Worm (Caenorhabditis elegans) whole organism, L4 larva: ENCODE measurements around the gene let-767.

Experiments
- F10B5.3 ChIP-seq: sonication (generic microtip); optimal IDR thresholded peaks from 2 replicates; lab custom pipeline; 2016; ENCODE audit warnings: mild to moderate bottlenecking, missing genetic modification characterization, missing compliant biosample characterization
- F37D6.2 ChIP-seq: sonication (generic microtip); optimal IDR thresholded peaks from 2 replicates; lab custom pipeline; 2016; ENCODE audit warnings: mild to moderate bottlenecking, missing genetic modification characterization, missing compliant biosample characterization
- F44E2.7 ChIP-seq: fragments of 200-800 bp; sonication (Bioruptor generic); IDR thresholded peaks from 2 replicates; pipeline ENCODE4 v2.1.2; 2022; ENCODE audit warnings: missing genetic modification characterization, missing compliant biosample characterization
- T26A8.4 ChIP-seq: fragments of 200-800 bp; sonication (Bioruptor generic); IDR thresholded peaks from 2 replicates; pipeline ENCODE4 v1.3.6; 2022; ENCODE audit warnings: missing genetic modification characterization, missing compliant biosample characterization
- Y48G9A.11 ChIP-seq: fragments of 200-800 bp; sonication (Bioruptor generic); IDR thresholded peaks from 2 replicates; pipeline ENCODE4 v1.3.6; 2022; ENCODE audit warnings: missing genetic modification reagents, missing genetic modification characterization, missing compliant biosample characterization
- Y5F2A.4 ChIP-seq: fragments of 200-800 bp; sonication (Bioruptor generic); optimal IDR thresholded peaks from 2 replicates; lab custom pipeline; 2018; ENCODE audit warnings: mild to moderate bottlenecking, missing genetic modification characterization, missing compliant biosample characterization
- ZK337.2 ChIP-seq: fragments of 200-800 bp; sonication (Bioruptor generic); IDR thresholded peaks from 2 replicates; pipeline ENCODE4 v1.3.6; 2022; ENCODE audit warnings: missing genetic modification reagents, missing genetic modification characterization, missing compliant biosample characterization
- ZK546.5 ChIP-seq, 2 experiments: sonication (generic microtip); optimal IDR thresholded peaks; 2 replicates each; lab custom pipeline; 2017; ENCODE audit warnings: missing biosample characterization in 2 of 2, missing genetic modification characterization in 2 of 2
- aha-1 ChIP-seq: fragments of 150-350 bp; peaks from one replicate; lab custom pipeline; 2014; ENCODE audit warnings: missing biosample characterization, missing genetic modification characterization
- aly-2 ChIP-seq: sonication (generic microtip); optimal IDR thresholded peaks from 2 replicates; lab custom pipeline; 2018; ENCODE audit warnings: missing biosample characterization, missing genetic modification characterization
- ama-1 ChIP-seq: fragments of 150-350 bp; optimal IDR thresholded peaks from 2 replicates; lab custom pipeline; 2014; ENCODE audit warnings: inconsistent platforms, mixed read lengths
- arid-1 ChIP-seq: fragments of 200-800 bp; sonication (Bioruptor generic); conservative IDR thresholded peaks from 2 replicates; pipeline ENCODE4 v1.3.6; 2022; ENCODE audit warnings: missing genetic modification reagents, missing genetic modification characterization, missing compliant biosample characterization
- ceh-20 ChIP-seq: fragments of 200-800 bp; sonication (Bioruptor generic); IDR thresholded peaks from 2 replicates; pipeline ENCODE4 v1.3.6; 2022; ENCODE audit warnings: missing genetic modification reagents, missing genetic modification characterization, missing compliant biosample characterization
- ceh-62 ChIP-seq: sonication (generic microtip); optimal IDR thresholded peaks from 2 replicates; lab custom pipeline; 2017; ENCODE audit warnings: missing biosample characterization, missing genetic modification characterization
- cey-2 ChIP-seq: sonication (generic microtip); optimal IDR thresholded peaks from 3 replicates; lab custom pipeline; 2017; ENCODE audit warnings: missing genetic modification characterization, mild to moderate bottlenecking, missing compliant biosample characterization, antibody characterized with exemption, borderline replicate concordance; ENCODE audit not compliant: insufficient read depth
- daf-16 ChIP-seq, 3 experiments: sonication (generic microtip); optimal IDR thresholded peaks; 2 replicates each; lab custom pipeline; 2016 to 2017; ENCODE audit warnings: missing genetic modification characterization in 3 of 3, missing genetic modification reagents in 3 of 3, mild to moderate bottlenecking in 2 of 3, missing compliant biosample characterization in 2 of 3, missing biosample characterization in 1 of 3, moderate library complexity in 1 of 3
- daf-19 ChIP-seq: fragments of 200-800 bp; sonication (Bioruptor generic); conservative IDR thresholded peaks from 2 replicates; pipeline ENCODE4 v1.3.6; 2022; ENCODE audit warnings: missing genetic modification characterization, missing compliant biosample characterization
- daf-8 ChIP-seq: fragments of 200-800 bp; sonication (Bioruptor generic); IDR thresholded peaks from 2 replicates; pipeline ENCODE4 v1.3.6; 2022; ENCODE audit warnings: missing genetic modification characterization, missing compliant biosample characterization
- dpl-1 ChIP-seq: fragments of 150-350 bp; optimal IDR thresholded peaks from 2 replicates; lab custom pipeline; 2014; ENCODE audit warnings: missing biosample characterization, missing genetic modification reagents, missing genetic modification characterization
- egl-43 ChIP-seq: fragments of 200-800 bp; sonication (Bioruptor generic); IDR thresholded peaks from 2 replicates; pipeline ENCODE4 v1.3.6; 2022; ENCODE audit warnings: missing genetic modification reagents, missing genetic modification characterization, missing compliant biosample characterization
- fos-1 ChIP-seq: fragments of 150-350 bp; optimal IDR thresholded peaks from 2 replicates; lab custom pipeline; 2014; ENCODE audit warnings: missing biosample characterization, missing genetic modification characterization
- gei-8 ChIP-seq: fragments of 200-800 bp; sonication (Bioruptor generic); optimal IDR thresholded peaks from 2 replicates; lab custom pipeline; 2018; ENCODE audit warnings: mild to moderate bottlenecking, missing genetic modification characterization, missing compliant biosample characterization
- hif-1 ChIP-seq, 2 experiments: sonication (generic microtip); optimal IDR thresholded peaks; 2 replicates each; lab custom pipeline; 2016 to 2017; ENCODE audit warnings: missing compliant biosample characterization in 2 of 2, missing genetic modification characterization in 2 of 2, missing genetic modification reagents in 2 of 2, missing genotype in 2 of 2, mild to moderate bottlenecking in 1 of 2
- hlh-30 ChIP-seq: sonication (generic microtip); optimal IDR thresholded peaks from 2 replicates; lab custom pipeline; 2017; ENCODE audit warnings: antibody characterized with exemption, mild to moderate bottlenecking, missing genetic modification characterization, missing compliant biosample characterization; ENCODE audit not compliant: insufficient read depth
- hmg-1.1 ChIP-seq: fragments of 200-800 bp; sonication (Bioruptor generic); IDR thresholded peaks from 2 replicates; pipeline ENCODE4 v1.3.6; 2022; ENCODE audit warnings: missing genetic modification reagents, missing genetic modification characterization, missing compliant biosample characterization
- lin-1 ChIP-seq: fragments of 200-800 bp; sonication (Bioruptor generic); IDR thresholded peaks from 2 replicates; pipeline ENCODE4 v1.3.6; 2022; ENCODE audit warnings: missing genetic modification reagents, missing genetic modification characterization, missing compliant biosample characterization
- lin-15B ChIP-seq: fragments of 150-350 bp; sonication (generic microtip); optimal IDR thresholded peaks from 3 replicates; lab custom pipeline; 2014; ENCODE audit warnings: missing biosample characterization, missing genetic modification characterization
- lin-38 ChIP-seq: fragments of 200-800 bp; sonication (Bioruptor generic); IDR thresholded peaks from 2 replicates; pipeline ENCODE4 v1.3.6; 2022; ENCODE audit warnings: missing genetic modification reagents, missing genetic modification characterization, missing compliant biosample characterization
- lsy-2 ChIP-seq, 2 experiments: fragments of 150-350 bp in 1 of 2; sonication (generic microtip) in 1 of 2; optimal IDR thresholded peaks; 2 replicates each; lab custom pipeline; 2014 to 2017; ENCODE audit warnings: missing biosample characterization in 2 of 2, missing genetic modification characterization in 2 of 2
- madf-5 ChIP-seq, 2 experiments: fragments of 200-800 bp; sonication (Bioruptor generic); IDR thresholded peaks; 2 replicates each; pipeline ENCODE4 v1.3.6; 2022; ENCODE audit warnings: missing compliant biosample characterization in 2 of 2, missing genetic modification characterization in 2 of 2
- madf-9 ChIP-seq: fragments of 200-800 bp; sonication (Bioruptor generic); conservative IDR thresholded peaks from 2 replicates; pipeline ENCODE4 v1.3.6; 2022; ENCODE audit warnings: missing genetic modification reagents, missing genetic modification characterization, missing compliant biosample characterization
- mdl-1 ChIP-seq, 2 experiments: fragments of 150-350 bp in 1 of 2; sonication (generic microtip) in 1 of 2; optimal IDR thresholded peaks; 2 replicates each; lab custom pipeline; 2014 to 2017; ENCODE audit warnings: missing biosample characterization in 2 of 2, missing genetic modification characterization in 2 of 2
- mdt-29 ChIP-seq: fragments of 200-800 bp; sonication (Bioruptor generic); IDR thresholded peaks from 2 replicates; pipeline ENCODE4 v1.3.6; 2022; ENCODE audit warnings: missing genetic modification reagents, missing genetic modification characterization, missing compliant biosample characterization
- mep-1 ChIP-seq: fragments of 150-350 bp; sonication (generic microtip); optimal IDR thresholded peaks from 3 replicates; lab custom pipeline; 2014; ENCODE audit warnings: missing biosample characterization, missing genetic modification characterization
- mxl-2 ChIP-seq: fragments of 200-800 bp; sonication (Bioruptor generic); conservative IDR thresholded peaks from 2 replicates; pipeline ENCODE4 v1.3.6; 2022; ENCODE audit warnings: missing genetic modification reagents, missing genetic modification characterization, missing compliant biosample characterization
- nhr-28 ChIP-seq: fragments of 150-350 bp; optimal IDR thresholded peaks from 2 replicates; lab custom pipeline; 2014; ENCODE audit warnings: missing biosample characterization, missing genetic modification characterization
- nhr-42 ChIP-seq: fragments of 200-800 bp; sonication (Bioruptor generic); IDR thresholded peaks from 2 replicates; pipeline ENCODE4 v1.3.6; 2022; ENCODE audit warnings: missing genetic modification characterization, missing compliant biosample characterization
- nhr-48 ChIP-seq: sonication (generic microtip); optimal IDR thresholded peaks from 2 replicates; lab custom pipeline; 2016; ENCODE audit warnings: mild to moderate bottlenecking, missing genetic modification characterization, missing compliant biosample characterization
- nhr-76 ChIP-seq: fragments of 150-350 bp; optimal IDR thresholded peaks from 2 replicates; lab custom pipeline; 2014; ENCODE audit warnings: missing biosample characterization, missing genetic modification characterization
- php-3 ChIP-seq: fragments of 200-800 bp; sonication (Bioruptor generic); IDR thresholded peaks from 2 replicates; pipeline ENCODE4 v1.3.6; 2022; ENCODE audit warnings: missing genetic modification reagents, missing genetic modification characterization, missing compliant biosample characterization
- sdz-12 ChIP-seq: fragments of 200-800 bp; sonication (Bioruptor generic); optimal IDR thresholded peaks from 2 replicates; lab custom pipeline; 2018; ENCODE audit warnings: mild to moderate bottlenecking, missing genetic modification characterization, missing compliant biosample characterization
- skn-1 ChIP-seq: fragments of 150-350 bp; optimal IDR thresholded peaks from 2 replicates; lab custom pipeline; 2014; ENCODE audit warnings: missing biosample characterization, missing genetic modification characterization
- snpc-1.2 ChIP-seq: fragments of 200-800 bp; sonication (Bioruptor generic); IDR thresholded peaks from 2 replicates; pipeline ENCODE4 v1.3.6; 2022; ENCODE audit warnings: missing genetic modification reagents, missing genetic modification characterization, missing compliant biosample characterization
- snpc-4 ChIP-seq: fragments of 150-350 bp; optimal IDR thresholded peaks from 2 replicates; lab custom pipeline; 2014; ENCODE audit warnings: missing biosample characterization, missing genetic modification characterization
- spr-1 ChIP-seq: sonication (generic microtip); optimal IDR thresholded peaks from 2 replicates; lab custom pipeline; 2016; ENCODE audit warnings: mild to moderate bottlenecking, missing genetic modification characterization, missing compliant biosample characterization
- tag-97 ChIP-seq: fragments of 200-800 bp; sonication (Bioruptor generic); IDR thresholded peaks from 2 replicates; pipeline ENCODE4 v1.3.6; 2022; ENCODE audit warnings: missing genetic modification characterization, missing compliant biosample characterization
- unc-62 ChIP-seq, 3 experiments: fragments of 150-350 bp in 1 of 3; sonication (generic microtip); optimal IDR thresholded peaks in 2 of 3; peaks in 1 of 3; 1 replicate in 1 of 3; 2 replicates in 2 of 3; lab custom pipeline; 2014 to 2017; ENCODE audit warnings: missing biosample characterization in 3 of 3, missing genetic modification characterization in 3 of 3, missing genetic modification reagents in 3 of 3, missing genotype in 1 of 3
- zfp-2 ChIP-seq: sonication (generic microtip); optimal IDR thresholded peaks from 2 replicates; lab custom pipeline; 2016; ENCODE audit warnings: mild to moderate bottlenecking, missing genetic modification characterization, missing compliant biosample characterization
- ztf-7 ChIP-seq: fragments of 150-350 bp; optimal IDR thresholded peaks from 2 replicates; lab custom pipeline; 2014; ENCODE audit warnings: missing biosample characterization, missing genetic modification characterization

let-767 gene

ce11 chrIII:6380472-6380871, 40.7 kb upstream of the let-767 start, which contains the start of gene C16A3.5:
Gene C16A3.5 (plus strand): TSS chrIII:6380772.
- TF ChIP-seq hmg-1.1 = no peak
- peak; percentile 55 for TF ChIP-seq ama-1 (lab: Kevin White, UChicago)
- no peak for TF ChIP-seq fos-1 (tag; lab: Kevin White, UChicago)

ce11 chrIII:6379129-6379528, 39.4 kb upstream of the let-767 start, which contains the start of gene C16A3.6:
Gene C16A3.6 (plus strand): TSS chrIII:6379212.
- TF ChIP-seq T26A8.4 (0 out of 2 replicates have a peak, but pooled peaks have one; percentile 31), daf-16 (GFP tag; optimal IDR thresholded peaks at IDR 0.05; lab: Kevin White, UChicago) (no peak), daf-16 (tag; optimal IDR thresholded peaks at IDR 0.05; lab: Kevin White, UChicago) (peak; percentile 15), egl-43 (no peak), sdz-12 (GFP tag; lab: Kevin White, UChicago) (no peak), ceh-62 (no peak), F37D6.2 (no peak), unc-62 (GFP tag; optimal IDR thresholded peaks at IDR 0.05 in 1 of 2; lab: Kevin White, UChicago) (peak in 1 of 2 experiments; percentile 71), unc-62 (tag; optimal IDR thresholded peaks at IDR 0.05; lab: Kevin White, UChicago) (no peak), nhr-28 (no peak), hlh-30 (peak; percentile 75), ZK546.5 (tag; optimal IDR thresholded peaks at IDR 0.05; lab: Kevin White, UChicago) (no peak), php-3 (GFP tag; lab: Robert Waterston, UW) (no peak), aha-1 (tag; lab: Kevin White, UChicago) (peak; percentile 1), arid-1 (GFP tag; lab: Robert Waterston, UW) (0 out of 2 replicates have a peak, but pooled peaks have one; percentile 33), nhr-42 (GFP tag; lab: Robert Waterston, UW) (no peak), mdt-29 (no peak), daf-19 (0 out of 2 replicates have a peak, but pooled peaks have one; percentile 23), F44E2.7 (GFP tag; lab: Robert Waterston, UW) (no peak), lin-38 (GFP tag; lab: Robert Waterston, UW) (peak; percentile 66), lin-1 (GFP tag; lab: Robert Waterston, UW) (no peak), nhr-76 (tag; lab: Kevin White, UChicago) (no peak), dpl-1 (GFP tag; lab: Kevin White, UChicago) (no peak), hmg-1.1 (peak; percentile 54), madf-5 (GFP tag; IDR thresholded peaks at IDR 0.05; lab: Robert Waterston, UW) (no peak), mep-1 (peak; percentile 22), snpc-4 (no peak), ztf-7 (no peak), tag-97 (GFP tag; lab: Robert Waterston, UW) (no peak), aly-2 (tag; lab: Kevin White, UChicago) (no peak), madf-9 (no peak), mdl-1 (tag; optimal IDR thresholded peaks at IDR 0.05; lab: Kevin White, UChicago) (peak in 1 of 2 experiments; percentile 26), Y5F2A.4 (no peak), mxl-2 (GFP tag; lab: Robert Waterston, UW) (no peak), daf-8 (GFP tag; lab: Robert Waterston, UW) (no peak), lin-15B (tag; lab: Kevin White, UChicago) (no peak), hif-1 (tag; optimal IDR thresholded peaks at IDR 0.05; lab: Kevin White, UChicago) (no peak), F10B5.3 (tag; lab: Kevin White, UChicago) (no peak), skn-1 (no peak), lsy-2 (tag; optimal IDR thresholded peaks at IDR 0.05; lab: Kevin White, UChicago) (peak in 1 of 2 experiments; percentile 72), snpc-1.2 (no peak), gei-8 (no peak), ceh-20 (no peak), zfp-2 (tag; lab: Kevin White, UChicago) (no peak), nhr-48 (peak; percentile 3), spr-1 (no peak), cey-2 (tag; lab: Kevin White, UChicago) (no peak), ZK337.2 (GFP tag; lab: Robert Waterston, UW) (no peak), Y48G9A.11 (GFP tag; lab: Robert Waterston, UW) (no peak)
